Worm (Caenorhabditis elegans): Measurements from ENCODE around the gene F58H1.8.
A peak's percentile ranks its signal among the peaks of the same experiment; 100 is the strongest.

The F58H1.8 gene

ce11 chrV:11917186-11917585 lies 17.8 kb upstream of the F58H1.8 start, which contains the start of gene R31.2:
R31.2 (plus strand) TSS chrV:11917573.
- TF ChIP-seq mep-1 (tag; optimal IDR thresholded peaks at IDR 0.05) (no peak), ceh-43 (GFP tag; optimal IDR thresholded peaks at IDR 0.05) (no peak), ceh-83 (GFP tag; optimal IDR thresholded peaks at IDR 0.05) (no peak), tbx-8 (GFP tag; optimal IDR thresholded peaks at IDR 0.05) (no peak), unc-62 (GFP tag; optimal IDR thresholded peaks at IDR 0.05) (no peak), nhr-237 (tag; optimal IDR thresholded peaks at IDR 0.05) (no peak), nhr-76 (tag; optimal IDR thresholded peaks at IDR 0.05) (no peak), bed-3 (GFP tag; optimal IDR thresholded peaks at IDR 0.05) (no peak), flh-1 (GFP tag; optimal IDR thresholded peaks at IDR 0.05) (no peak), lin-32 (GFP tag; optimal IDR thresholded peaks at IDR 0.05) (no peak), ham-2 (GFP tag; optimal IDR thresholded peaks at IDR 0.05) (no peak), pha-4 (tag; optimal IDR thresholded peaks at IDR 0.05) (no peak), nhr-28 (tag; optimal IDR thresholded peaks at IDR 0.05) (no peak), ces-1 (GFP tag; optimal IDR thresholded peaks at IDR 0.05) (no peak), sem-2 (GFP tag; optimal IDR thresholded peaks at IDR 0.05) (no peak), blmp-1 (tag; optimal IDR thresholded peaks at IDR 0.05) (no peak), elt-3 (tag; optimal IDR thresholded peaks at IDR 0.05) (no peak)

- TF ChIP-seq ceh-83 (GFP tag; optimal IDR thresholded peaks at IDR 0.05) (no peak), blmp-1 (tag; optimal IDR thresholded peaks at IDR 0.05) (no peak), hlh-1 (tag; optimal IDR thresholded peaks at IDR 0.05) (peak; percentile 88), nhr-237 (tag; optimal IDR thresholded peaks at IDR 0.05) (no peak)
Observed at ce11 chrV:11919639-11920038, 15.3 kb upstream of the F58H1.8 start.

ce11 chrV:11921229-11921628 lies 13.7 kb upstream of the F58H1.8 start:
- no peak for TF ChIP-seq ceh-83 (GFP tag; optimal IDR thresholded peaks at IDR 0.05)
- TF ChIP-seq unc-62 (GFP tag; optimal IDR thresholded peaks at IDR 0.05), result peak; percentile 28

ce11 chrV:11921689-11922517 lies 13.0 kb upstream of the F58H1.8 start:
- TF ChIP-seq unc-62 (GFP tag; optimal IDR thresholded peaks at IDR 0.05) (peak; percentile 5), unc-120 (tag; optimal IDR thresholded peaks at IDR 0.05; ENCODE audit: poor library complexity, severe bottlenecking) (peak; percentile 79), cnd-1 (tag; optimal IDR thresholded peaks at IDR 0.05) (no peak), hlh-1 (tag; optimal IDR thresholded peaks at IDR 0.05) (peak; percentile 60)

ce11 chrV:11927346-11927745 lies 7.6 kb upstream of the F58H1.8 start, which contains the start of gene osm-6:
osm-6 (minus strand) TSS chrV:11927446.
- TF ChIP-seq ces-1 (GFP tag; optimal IDR thresholded peaks at IDR 0.05), result peak; percentile 1
- TF ChIP-seq lin-32 (GFP tag; optimal IDR thresholded peaks at IDR 0.05), result no peak

ce11 chrV:11929046-11929590 lies 5.8 kb upstream of the F58H1.8 start, which contains the start of gene F58H1.2:
F58H1.2 (plus strand) TSS chrV:11929096.
- no peak for TF ChIP-seq zip-8 (tag; optimal IDR thresholded peaks at IDR 0.05)
- no peak for TF ChIP-seq pha-4 (tag; optimal IDR thresholded peaks at IDR 0.05)
- TF ChIP-seq tbx-8 (GFP tag; optimal IDR thresholded peaks at IDR 0.05), result no peak
- TF ChIP-seq lin-32 (GFP tag; optimal IDR thresholded peaks at IDR 0.05), result no peak
- no peak for TF ChIP-seq nhr-237 (tag; optimal IDR thresholded peaks at IDR 0.05)
- TF ChIP-seq nhr-76 (tag; optimal IDR thresholded peaks at IDR 0.05), result no peak
- TF ChIP-seq mab-5 (tag; optimal IDR thresholded peaks at IDR 0.05), result no peak
- no peak for TF ChIP-seq cnd-1 (tag; optimal IDR thresholded peaks at IDR 0.05)
- TF ChIP-seq ceh-39 (tag; optimal IDR thresholded peaks at IDR 0.05), result no peak
- no peak for TF ChIP-seq mep-1 (tag; optimal IDR thresholded peaks at IDR 0.05)
- no peak for TF ChIP-seq nhr-12 (tag; optimal IDR thresholded peaks at IDR 0.05)
- no peak for TF ChIP-seq flh-1 (GFP tag; optimal IDR thresholded peaks at IDR 0.05)
